Fruit fly (Drosophila melanogaster) whole organism, prepupa: ENCODE measurements around the gene UBL3.

ENCODE experiments used
- Blimp-1 ChIP-seq: fragments of 200-800 bp; sonication (Bioruptor generic); optimal IDR thresholded peaks from 3 replicates; lab custom pipeline; 2017; ENCODE audit warnings: missing biosample characterization, missing genetic modification characterization, mild to moderate bottlenecking, moderate library complexity, missing genetic modification reagents
- CG10631 ChIP-seq: fragments of 200-800 bp; sonication (Bioruptor generic); optimal IDR thresholded peaks from 2 replicates; lab custom pipeline; 2016; ENCODE audit warnings: missing biosample characterization, missing genetic modification characterization
- CG10669 ChIP-seq: fragments of 200-800 bp; sonication (Bioruptor generic); optimal IDR thresholded peaks from 3 replicates; lab custom pipeline; 2018; ENCODE audit warnings: missing biosample characterization, mild to moderate bottlenecking, missing genetic modification characterization, moderate library complexity
- CG11762 ChIP-seq: fragments of 200-800 bp; sonication (Bioruptor generic); optimal IDR thresholded peaks from 3 replicates; lab custom pipeline; 2016; ENCODE audit warnings: missing biosample characterization, missing genetic modification characterization; ENCODE audit not compliant: insufficient read depth
- CG11902 ChIP-seq: fragments of 200-800 bp; sonication (Bioruptor generic); optimal IDR thresholded peaks from 3 replicates; lab custom pipeline; 2016; ENCODE audit warnings: missing biosample characterization, missing genetic modification characterization
- CG31627 ChIP-seq: fragments of 200-800 bp; sonication (Bioruptor generic); optimal IDR thresholded peaks from 3 replicates; lab custom pipeline; 2016; ENCODE audit warnings: missing biosample characterization, missing genetic modification characterization
- CG34406 ChIP-seq: fragments of 200-800 bp; sonication (Bioruptor generic); optimal IDR thresholded peaks from 3 replicates; lab custom pipeline; 2016; ENCODE audit warnings: missing biosample characterization, missing genetic modification characterization
- CG4318 ChIP-seq: fragments of 200-800 bp; sonication (Bioruptor generic); optimal IDR thresholded peaks from 3 replicates; lab custom pipeline; 2017; ENCODE audit warnings: missing biosample characterization, mild to moderate bottlenecking, missing genetic modification characterization
- CG6276 ChIP-seq: fragments of 200-800 bp; sonication (Bioruptor generic); optimal IDR thresholded peaks from 2 replicates; lab custom pipeline; 2017; ENCODE audit warnings: missing biosample characterization, mild to moderate bottlenecking, missing genetic modification characterization
- CG8319 ChIP-seq: fragments of 200-800 bp; sonication (Bioruptor generic); optimal IDR thresholded peaks from 3 replicates; lab custom pipeline; 2016; ENCODE audit warnings: missing biosample characterization, missing genetic modification characterization
- CG8632 ChIP-seq: fragments of 200-800 bp; sonication (Bioruptor generic); optimal IDR thresholded peaks from 3 replicates; lab custom pipeline; 2016; ENCODE audit warnings: missing biosample characterization, missing genetic modification characterization
- CG9139 ChIP-seq: fragments of 200-800 bp; sonication (Bioruptor generic); optimal IDR thresholded peaks from 3 replicates; lab custom pipeline; 2017; ENCODE audit warnings: missing biosample characterization, mild to moderate bottlenecking, missing genetic modification characterization
- Eip75B ChIP-seq: fragments of 200-800 bp; sonication (Bioruptor generic); optimal IDR thresholded peaks from 3 replicates; lab custom pipeline; 2016; ENCODE audit warnings: missing biosample characterization, missing genetic modification characterization
- Eip78C ChIP-seq: fragments of 200-800 bp; sonication (Bioruptor generic); peaks from one replicate; lab custom pipeline; 2016; ENCODE audit warnings: missing biosample characterization, missing genetic modification characterization
- Hr38 ChIP-seq: sonication (Bioruptor generic); optimal IDR thresholded peaks from 2 replicates; lab custom pipeline; 2016; ENCODE audit warnings: missing biosample characterization, missing genetic modification characterization
- Hr39 ChIP-seq: fragments of 200-800 bp; sonication (Bioruptor generic); optimal IDR thresholded peaks from 2 replicates; lab custom pipeline; 2016; ENCODE audit warnings: missing biosample characterization, missing genetic modification characterization
- Hr4 ChIP-seq: fragments of 200-800 bp; sonication (Bioruptor generic); optimal IDR thresholded peaks from 3 replicates; lab custom pipeline; 2016; ENCODE audit warnings: missing biosample characterization, missing genetic modification characterization
- Lpt ChIP-seq: fragments of 200-800 bp; sonication (Bioruptor generic); optimal IDR thresholded peaks from 3 replicates; lab custom pipeline; 2016; ENCODE audit warnings: missing biosample characterization, missing genetic modification characterization
- OdsH ChIP-seq: fragments of 200-800 bp; sonication (Bioruptor generic); optimal IDR thresholded peaks from 3 replicates; lab custom pipeline; 2016; ENCODE audit warnings: missing biosample characterization, missing genetic modification characterization
- Sox102F ChIP-seq: fragments of 200-800 bp; sonication (Bioruptor generic); optimal IDR thresholded peaks from 2 replicates; lab custom pipeline; 2016; ENCODE audit warnings: missing biosample characterization, mild to moderate bottlenecking, missing genetic modification characterization
- Sox15 ChIP-seq: fragments of 200-800 bp; sonication (Bioruptor generic); optimal IDR thresholded peaks from 3 replicates; lab custom pipeline; 2016; ENCODE audit warnings: missing biosample characterization, missing genetic modification characterization
- achi ChIP-seq: fragments of 200-800 bp; sonication (Bioruptor generic); optimal IDR thresholded peaks from 3 replicates; lab custom pipeline; 2016; ENCODE audit warnings: missing biosample characterization, missing genetic modification characterization
- acj6 ChIP-seq: fragments of 200-800 bp; sonication (Bioruptor generic); optimal IDR thresholded peaks from 3 replicates; lab custom pipeline; 2016; ENCODE audit warnings: missing biosample characterization, missing genetic modification characterization
- cyc ChIP-seq: fragments of 200-800 bp; sonication (Bioruptor generic); optimal IDR thresholded peaks from 3 replicates; lab custom pipeline; 2016; ENCODE audit warnings: missing biosample characterization, missing genetic modification characterization
- dac ChIP-seq: fragments of 200-800 bp; sonication (Bioruptor generic); optimal IDR thresholded peaks from 2 replicates; lab custom pipeline; 2017; ENCODE audit warnings: missing biosample characterization, mild to moderate bottlenecking, missing genetic modification characterization
- eg ChIP-seq: fragments of 200-800 bp; sonication (Bioruptor generic); IDR thresholded peaks from 3 replicates; pipeline ENCODE4 v1.3.6; 2022; ENCODE audit warnings: missing biosample characterization, missing genetic modification characterization
- lz ChIP-seq: fragments of 200-800 bp; sonication (Bioruptor generic); optimal IDR thresholded peaks from 3 replicates; lab custom pipeline; 2016; ENCODE audit warnings: missing biosample characterization, missing genetic modification characterization
- pdm3 ChIP-seq: fragments of 200-800 bp; sonication (Bioruptor generic); optimal IDR thresholded peaks from 3 replicates; lab custom pipeline; 2016; ENCODE audit warnings: missing biosample characterization, missing genetic modification characterization
- salr ChIP-seq, 2 experiments: fragments of 200-800 bp; sonication (Bioruptor generic); optimal IDR thresholded peaks; 3 replicates each; lab custom pipeline; 2016 to 2018; ENCODE audit warnings: missing biosample characterization in 2 of 2, missing genetic modification characterization in 2 of 2, mild to moderate bottlenecking in 1 of 2
- spab ChIP-seq: fragments of 200-800 bp; sonication (Bioruptor generic); optimal IDR thresholded peaks from 2 replicates; lab custom pipeline; 2017; ENCODE audit warnings: missing biosample characterization, mild to moderate bottlenecking, missing genetic modification characterization, missing genetic modification reagents
- topi ChIP-seq: fragments of 200-800 bp; sonication (Bioruptor generic); optimal IDR thresholded peaks from 3 replicates; lab custom pipeline; 2016; ENCODE audit warnings: missing biosample characterization, missing genetic modification characterization

UBL3 gene

dm6 chrX:15802880-15803650, 49.9 kb downstream of the UBL3 start (continued):
- TF ChIP-seq Lpt (no peak), salr (GFP tag; optimal IDR thresholded peaks at IDR 0.05; lab: Kevin White, UChicago) (no peak), CG31627 (GFP tag; lab: Kevin White, UChicago) (peak; percentile 13), CG10669 (GFP tag; lab: Kevin White, UChicago) (no peak), achi (GFP tag; lab: Kevin White, UChicago) (peak; percentile 38), pdm3 (GFP tag; lab: Kevin White, UChicago) (no peak), CG34406 (peak; percentile 33), CG6276 (peak; percentile 26), Sox102F (GFP tag; lab: Kevin White, UChicago) (no peak), CG9139 (GFP tag; lab: Kevin White, UChicago) (no peak), CG11762 (GFP tag; lab: Kevin White, UChicago) (no peak), acj6 (GFP tag; lab: Kevin White, UChicago) (peak; percentile 14), CG4318 (GFP tag; lab: Kevin White, UChicago) (no peak), CG11902 (GFP tag; lab: Kevin White, UChicago) (no peak), Hr39 (GFP tag; lab: Kevin White, UChicago) (peak; percentile 12), CG8319 (no peak), Blimp-1 (GFP tag; lab: Kevin White, UChicago) (no peak), Hr38 (no peak), topi (GFP tag; lab: Kevin White, UChicago) (no peak), spab (GFP tag; lab: Kevin White, UChicago) (no peak), Sox15 (no peak), CG10631 (peak; percentile 46), Hr4 (GFP tag; lab: Kevin White, UChicago) (no peak), Eip75B (GFP tag; lab: Kevin White, UChicago) (no peak), eg (GFP tag; lab: Robert Waterston, UW) (peak; percentile 21; the same call in 1 of the 3 replicates), Eip78C (peak; percentile 12), dac (GFP tag; lab: Kevin White, UChicago) (no peak), CG8632 (GFP tag; lab: Kevin White, UChicago) (peak; percentile 14), OdsH (peak; percentile 23), lz (GFP tag; lab: Kevin White, UChicago) (peak; percentile 9), cyc (no peak)
